Worm (Caenorhabditis elegans) whole organism, L4 larva: Measurements from ENCODE around the gene srsx-19.

Experiments
- D1046.2 ChIP-seq: fragments of 200-800 bp; sonication (Bioruptor generic); IDR thresholded peaks from 2 replicates; pipeline ENCODE4 v1.3.6; 2022; ENCODE audit warnings: missing genetic modification characterization, missing compliant biosample characterization
- F10B5.3 ChIP-seq: sonication (generic microtip); optimal IDR thresholded peaks from 2 replicates; lab custom pipeline; 2016; ENCODE audit warnings: mild to moderate bottlenecking, missing genetic modification characterization, missing compliant biosample characterization
- F37D6.2 ChIP-seq: sonication (generic microtip); optimal IDR thresholded peaks from 2 replicates; lab custom pipeline; 2016; ENCODE audit warnings: mild to moderate bottlenecking, missing genetic modification characterization, missing compliant biosample characterization
- T26A8.4 ChIP-seq: fragments of 200-800 bp; sonication (Bioruptor generic); IDR thresholded peaks from 2 replicates; pipeline ENCODE4 v1.3.6; 2022; ENCODE audit warnings: missing genetic modification characterization, missing compliant biosample characterization
- Y48G9A.11 ChIP-seq: fragments of 200-800 bp; sonication (Bioruptor generic); IDR thresholded peaks from 2 replicates; pipeline ENCODE4 v1.3.6; 2022; ENCODE audit warnings: missing genetic modification reagents, missing genetic modification characterization, missing compliant biosample characterization
- Y75B8A.6 ChIP-seq: fragments of 200-800 bp; sonication (Bioruptor generic); IDR thresholded peaks from 2 replicates; pipeline ENCODE4 v1.3.6; 2022; ENCODE audit warnings: missing genetic modification reagents, missing genetic modification characterization, missing compliant biosample characterization
- ZK337.2 ChIP-seq: fragments of 200-800 bp; sonication (Bioruptor generic); IDR thresholded peaks from 2 replicates; pipeline ENCODE4 v1.3.6; 2022; ENCODE audit warnings: missing genetic modification reagents, missing genetic modification characterization, missing compliant biosample characterization
- aha-1 ChIP-seq: fragments of 150-350 bp; peaks from one replicate; lab custom pipeline; 2014; ENCODE audit warnings: missing biosample characterization, missing genetic modification characterization
- ceh-20 ChIP-seq: fragments of 200-800 bp; sonication (Bioruptor generic); IDR thresholded peaks from 2 replicates; pipeline ENCODE4 v1.3.6; 2022; ENCODE audit warnings: missing genetic modification reagents, missing genetic modification characterization, missing compliant biosample characterization
- ceh-82 ChIP-seq: sonication (generic microtip); optimal IDR thresholded peaks from 2 replicates; lab custom pipeline; 2017; ENCODE audit warnings: missing biosample characterization, missing genetic modification characterization
- ctbp-1 ChIP-seq: fragments of 200-800 bp; sonication (Bioruptor generic); IDR thresholded peaks from 2 replicates; pipeline ENCODE4 v1.3.6; 2022; ENCODE audit warnings: missing genetic modification reagents, missing genetic modification characterization, missing compliant biosample characterization
- daf-12 ChIP-seq: fragments of 150-350 bp; optimal IDR thresholded peaks from 2 replicates; lab custom pipeline; 2014; ENCODE audit warnings: missing biosample characterization, missing genetic modification reagents, missing genetic modification characterization
- daf-16 ChIP-seq, 3 experiments: sonication (generic microtip); optimal IDR thresholded peaks; 2 replicates each; lab custom pipeline; 2016 to 2017; ENCODE audit warnings: missing genetic modification characterization in 3 of 3, missing genetic modification reagents in 3 of 3, mild to moderate bottlenecking in 2 of 3, missing compliant biosample characterization in 2 of 3, missing biosample characterization in 1 of 3, moderate library complexity in 1 of 3
- daf-8 ChIP-seq: fragments of 200-800 bp; sonication (Bioruptor generic); IDR thresholded peaks from 2 replicates; pipeline ENCODE4 v1.3.6; 2022; ENCODE audit warnings: missing genetic modification characterization, missing compliant biosample characterization
- dmd-6 ChIP-seq: fragments of 200-800 bp; sonication (Bioruptor generic); IDR thresholded peaks from 2 replicates; pipeline ENCODE4 v1.3.6; 2022; ENCODE audit warnings: missing genetic modification reagents, missing genetic modification characterization, missing compliant biosample characterization
- dmd-8 ChIP-seq: fragments of 200-800 bp; sonication (Bioruptor generic); IDR thresholded peaks from 2 replicates; pipeline ENCODE4 v1.3.6; 2022; ENCODE audit warnings: missing genetic modification characterization, missing compliant biosample characterization
- duxl-1 ChIP-seq: sonication (generic microtip); optimal IDR thresholded peaks from 2 replicates; lab custom pipeline; 2016; ENCODE audit warnings: mild to moderate bottlenecking, missing genetic modification characterization, moderate library complexity, missing compliant biosample characterization; ENCODE audit not compliant: poor library complexity
- dve-1 ChIP-seq: sonication (generic microtip); optimal IDR thresholded peaks from 2 replicates; lab custom pipeline; 2017; ENCODE audit warnings: antibody characterized with exemption, mild to moderate bottlenecking, missing genetic modification characterization, missing compliant biosample characterization; ENCODE audit not compliant: insufficient read depth
- fkh-10 ChIP-seq: fragments of 150-350 bp; optimal IDR thresholded peaks from 2 replicates; lab custom pipeline; 2014; ENCODE audit warnings: missing biosample characterization, missing genetic modification reagents, missing genetic modification characterization
- gei-8 ChIP-seq: fragments of 200-800 bp; sonication (Bioruptor generic); optimal IDR thresholded peaks from 2 replicates; lab custom pipeline; 2018; ENCODE audit warnings: mild to moderate bottlenecking, missing genetic modification characterization, missing compliant biosample characterization
- hlh-11 ChIP-seq: fragments of 200-800 bp; sonication (Bioruptor generic); optimal IDR thresholded peaks from 2 replicates; lab custom pipeline; 2018; ENCODE audit warnings: mild to moderate bottlenecking, missing genetic modification characterization, missing compliant biosample characterization
- hlh-30 ChIP-seq: sonication (generic microtip); optimal IDR thresholded peaks from 2 replicates; lab custom pipeline; 2017; ENCODE audit warnings: antibody characterized with exemption, mild to moderate bottlenecking, missing genetic modification characterization, missing compliant biosample characterization; ENCODE audit not compliant: insufficient read depth
- lim-7 ChIP-seq: fragments of 200-800 bp; sonication (Bioruptor generic); IDR thresholded peaks from 2 replicates; pipeline ENCODE4 v1.3.6; 2022; ENCODE audit warnings: missing genetic modification characterization, missing compliant biosample characterization
- lin-13 ChIP-seq: fragments of 150-350 bp; optimal IDR thresholded peaks from 2 replicates; lab custom pipeline; 2014; ENCODE audit warnings: missing biosample characterization, missing genetic modification reagents, missing genetic modification characterization
- lin-38 ChIP-seq: fragments of 200-800 bp; sonication (Bioruptor generic); IDR thresholded peaks from 2 replicates; pipeline ENCODE4 v1.3.6; 2022; ENCODE audit warnings: missing genetic modification reagents, missing genetic modification characterization, missing compliant biosample characterization
- lsy-2 ChIP-seq, 2 experiments: fragments of 150-350 bp in 1 of 2; sonication (generic microtip) in 1 of 2; optimal IDR thresholded peaks; 2 replicates each; lab custom pipeline; 2014 to 2017; ENCODE audit warnings: missing biosample characterization in 2 of 2, missing genetic modification characterization in 2 of 2
- mdl-1 ChIP-seq, 2 experiments: fragments of 150-350 bp in 1 of 2; sonication (generic microtip) in 1 of 2; optimal IDR thresholded peaks; 2 replicates each; lab custom pipeline; 2014 to 2017; ENCODE audit warnings: missing biosample characterization in 2 of 2, missing genetic modification characterization in 2 of 2
- mep-1 ChIP-seq: fragments of 150-350 bp; sonication (generic microtip); optimal IDR thresholded peaks from 3 replicates; lab custom pipeline; 2014; ENCODE audit warnings: missing biosample characterization, missing genetic modification characterization
- mes-2 ChIP-seq: sonication (generic microtip); optimal IDR thresholded peaks from 2 replicates; lab custom pipeline; 2016; ENCODE audit warnings: missing genotype, mild to moderate bottlenecking, missing genetic modification characterization, missing compliant biosample characterization; ENCODE audit not compliant: poor library complexity, severe bottlenecking
- mxl-2 ChIP-seq: fragments of 200-800 bp; sonication (Bioruptor generic); conservative IDR thresholded peaks from 2 replicates; pipeline ENCODE4 v1.3.6; 2022; ENCODE audit warnings: missing genetic modification reagents, missing genetic modification characterization, missing compliant biosample characterization
- mxl-3 ChIP-seq: fragments of 200-800 bp; sonication (Bioruptor generic); optimal IDR thresholded peaks from 2 replicates; lab custom pipeline; 2018; ENCODE audit warnings: mild to moderate bottlenecking, missing genetic modification characterization, missing compliant biosample characterization
- nhr-28 ChIP-seq: fragments of 150-350 bp; optimal IDR thresholded peaks from 2 replicates; lab custom pipeline; 2014; ENCODE audit warnings: missing biosample characterization, missing genetic modification characterization
- nhr-6 ChIP-seq: fragments of 150-350 bp; optimal IDR thresholded peaks from 2 replicates; lab custom pipeline; 2014; ENCODE audit warnings: missing biosample characterization, missing genetic modification characterization
- nhr-77 ChIP-seq: fragments of 150-350 bp; optimal IDR thresholded peaks from 2 replicates; lab custom pipeline; 2014; ENCODE audit warnings: missing biosample characterization, missing genetic modification characterization
- php-3 ChIP-seq: fragments of 200-800 bp; sonication (Bioruptor generic); IDR thresholded peaks from 2 replicates; pipeline ENCODE4 v1.3.6; 2022; ENCODE audit warnings: missing genetic modification reagents, missing genetic modification characterization, missing compliant biosample characterization
- pqm-1 ChIP-seq: sonication (generic microtip); optimal IDR thresholded peaks from 2 replicates; lab custom pipeline; 2017; ENCODE audit warnings: missing biosample characterization, missing genetic modification characterization
- spr-1 ChIP-seq: sonication (generic microtip); optimal IDR thresholded peaks from 2 replicates; lab custom pipeline; 2016; ENCODE audit warnings: mild to moderate bottlenecking, missing genetic modification characterization, missing compliant biosample characterization
- tra-1 ChIP-seq: fragments of 200-800 bp; sonication (Bioruptor generic); IDR thresholded peaks from 2 replicates; pipeline ENCODE4 v1.3.6; 2022; ENCODE audit warnings: missing genetic modification reagents, missing genetic modification characterization, missing compliant biosample characterization
- unc-39 ChIP-seq: sonication (generic microtip); optimal IDR thresholded peaks from 2 replicates; lab custom pipeline; 2017; ENCODE audit warnings: missing biosample characterization, missing genetic modification characterization
- unc-62 ChIP-seq, 3 experiments: fragments of 150-350 bp in 1 of 3; sonication (generic microtip); optimal IDR thresholded peaks in 2 of 3; peaks in 1 of 3; 1 replicate in 1 of 3; 2 replicates in 2 of 3; lab custom pipeline; 2014 to 2017; ENCODE audit warnings: missing biosample characterization in 3 of 3, missing genetic modification characterization in 3 of 3, missing genetic modification reagents in 3 of 3, missing genotype in 1 of 3
- zfp-2 ChIP-seq: sonication (generic microtip); optimal IDR thresholded peaks from 2 replicates; lab custom pipeline; 2016; ENCODE audit warnings: mild to moderate bottlenecking, missing genetic modification characterization, missing compliant biosample characterization
- zip-11 ChIP-seq: fragments of 200-800 bp; sonication (Bioruptor generic); IDR thresholded peaks from 2 replicates; pipeline ENCODE4 v1.3.6; 2022; ENCODE audit warnings: missing genetic modification characterization, missing compliant biosample characterization
- zip-2 ChIP-seq: fragments of 150-350 bp; optimal IDR thresholded peaks from 2 replicates; lab custom pipeline; 2014; ENCODE audit warnings: missing biosample characterization, missing genetic modification characterization

Gene srsx-19

DNA sequence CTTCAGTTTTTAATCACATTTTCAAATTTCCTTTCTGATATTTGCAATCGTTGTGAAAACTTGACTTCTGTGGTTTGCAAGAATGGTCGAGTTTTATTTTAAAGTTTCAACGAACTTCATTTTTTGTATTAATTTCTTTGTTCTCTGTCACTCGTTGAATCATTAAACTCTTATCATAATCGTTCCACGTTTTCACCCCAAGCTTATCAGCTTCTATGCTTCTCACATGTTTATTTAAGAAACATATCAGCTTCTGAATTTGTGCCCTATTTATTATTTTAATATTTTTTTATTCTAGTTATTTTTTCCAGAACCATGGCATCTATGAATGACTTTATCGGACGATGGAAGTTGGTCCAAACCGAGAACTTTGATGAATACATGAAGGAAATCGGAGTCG, 8.2 kb upstream of the srsx-19 start, which contains the start of gene lbp-7:
Gene lbp-7, plus strand, starts transcription at position 312 of the 400 bp plus-strand sequence.
- TF ChIP-seq zip-2 (tag; lab: Kevin White, UChicago) (no peak), ceh-20 (GFP tag; lab: Robert Waterston, UW) (no peak), F10B5.3 (no peak), ZK337.2 (GFP tag; lab: Robert Waterston, UW) (no peak), lin-38 (GFP tag; lab: Robert Waterston, UW) (no peak), nhr-6 (peak; percentile 31), Y48G9A.11 (GFP tag; lab: Robert Waterston, UW) (no peak), unc-39 (no peak), aha-1 (tag; lab: Kevin White, UChicago) (peak; percentile 31), unc-62 (GFP tag; optimal IDR thresholded peaks at IDR 0.05 in 1 of 2; lab: Kevin White, UChicago) (peak in 1 of 2 experiments; percentile 39), unc-62 (tag; optimal IDR thresholded peaks at IDR 0.05; lab: Kevin White, UChicago) (no peak), mxl-2 (no peak), mes-2 (no peak), php-3 (GFP tag; lab: Robert Waterston, UW) (peak; percentile 62; the same call in 1 of the 2 replicates), hlh-30 (tag; lab: Kevin White, UChicago) (no peak), ceh-82 (tag; lab: Kevin White, UChicago) (no peak), daf-8 (no peak), T26A8.4 (no peak), D1046.2 (GFP tag; lab: Robert Waterston, UW) (no peak), daf-12 (no peak), daf-16 (GFP tag; optimal IDR thresholded peaks at IDR 0.05; lab: Kevin White, UChicago) (no peak), daf-16 (tag; optimal IDR thresholded peaks at IDR 0.05; lab: Kevin White, UChicago) (peak; percentile 79), dmd-6 (GFP tag; lab: Robert Waterston, UW) (peak; percentile 81), nhr-28 (tag; lab: Kevin White, UChicago) (peak; percentile 63), nhr-77 (tag; lab: Kevin White, UChicago) (peak; percentile 5), mdl-1 (tag; optimal IDR thresholded peaks at IDR 0.05; lab: Kevin White, UChicago) (no peak), mep-1 (tag; lab: Kevin White, UChicago) (no peak), pqm-1 (tag; lab: Kevin White, UChicago) (peak; percentile 70), spr-1 (tag; lab: Kevin White, UChicago) (no peak), duxl-1 (tag; lab: Kevin White, UChicago) (no peak), Y75B8A.6 (GFP tag; lab: Robert Waterston, UW) (no peak), lim-7 (no peak), ctbp-1 (GFP tag; lab: Robert Waterston, UW) (no peak), hlh-11 (tag; lab: Kevin White, UChicago) (peak; percentile 55), dve-1 (peak; percentile 49), fkh-10 (no peak), lin-13 (GFP tag; lab: Kevin White, UChicago) (no peak), gei-8 (GFP tag; lab: Kevin White, UChicago) (no peak), zfp-2 (tag; lab: Kevin White, UChicago) (no peak), zip-11 (GFP tag; lab: Robert Waterston, UW) (no peak), tra-1 (GFP tag; lab: Robert Waterston, UW) (0 out of 2 replicates have a peak, but pooled peaks have one; percentile 25), mxl-3 (GFP tag; lab: Kevin White, UChicago) (no peak), lsy-2 (tag; optimal IDR thresholded peaks at IDR 0.05; lab: Kevin White, UChicago) (no peak), dmd-8 (GFP tag; lab: Robert Waterston, UW) (no peak), F37D6.2 (no peak)
